Worm (Caenorhabditis elegans): Measurements from ENCODE around the gene Y57G11C.1147.
A peak's percentile ranks its signal among the peaks of the same experiment; 100 is the strongest.

The Y57G11C.1147 gene

DNA sequence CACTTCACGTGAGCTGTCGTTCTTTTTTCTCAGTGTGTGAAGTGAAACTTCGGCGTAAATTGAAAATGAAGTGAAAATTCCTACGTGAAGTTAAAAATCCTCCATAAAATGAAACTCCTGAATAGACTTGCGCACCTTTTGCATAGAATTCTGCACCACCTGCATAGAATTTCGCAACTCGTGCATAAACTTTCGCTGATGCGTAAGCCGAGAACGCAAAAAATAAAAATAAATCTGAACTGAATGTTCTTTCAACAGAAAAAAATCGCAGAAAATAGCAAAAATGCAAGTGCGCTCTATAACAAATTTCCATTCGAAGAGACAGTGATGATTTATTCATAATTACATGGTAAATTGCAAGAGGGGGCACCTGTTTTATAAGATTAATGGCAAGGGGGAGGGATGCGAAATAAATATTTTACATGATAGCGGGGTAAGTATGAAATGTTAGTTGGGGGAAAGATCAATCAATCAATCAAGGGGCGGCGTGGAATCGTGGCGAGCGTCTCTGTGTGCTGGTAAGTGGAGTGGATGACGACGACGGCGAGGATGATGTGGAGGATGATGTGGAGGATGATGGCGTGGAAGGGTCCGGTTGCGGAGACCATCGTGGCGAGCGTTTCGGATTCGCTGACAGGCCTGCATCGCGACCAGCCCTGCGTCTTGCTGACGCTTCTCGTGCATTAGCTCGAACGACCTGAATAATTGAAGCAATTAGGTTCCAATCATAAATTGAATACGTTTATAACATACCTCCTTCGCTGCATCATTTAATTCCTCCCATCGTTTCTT is 23.8 kb downstream of the Y57G11C.1147 start, which contains the start of gene Y57G11C.36:
Gene Y57G11C.36, minus strand, starts transcription at position 502 of the 792 bp plus-strand sequence.
- TF ChIP-seq tab-1 (GFP tag; IDR thresholded peaks at IDR 0.05) (0 out of 2 replicates have a peak, but pooled peaks have one; percentile 18), med-1 (GFP tag; optimal IDR thresholded peaks at IDR 0.05; ENCODE audit: insufficient read depth) (no peak)

DNA sequence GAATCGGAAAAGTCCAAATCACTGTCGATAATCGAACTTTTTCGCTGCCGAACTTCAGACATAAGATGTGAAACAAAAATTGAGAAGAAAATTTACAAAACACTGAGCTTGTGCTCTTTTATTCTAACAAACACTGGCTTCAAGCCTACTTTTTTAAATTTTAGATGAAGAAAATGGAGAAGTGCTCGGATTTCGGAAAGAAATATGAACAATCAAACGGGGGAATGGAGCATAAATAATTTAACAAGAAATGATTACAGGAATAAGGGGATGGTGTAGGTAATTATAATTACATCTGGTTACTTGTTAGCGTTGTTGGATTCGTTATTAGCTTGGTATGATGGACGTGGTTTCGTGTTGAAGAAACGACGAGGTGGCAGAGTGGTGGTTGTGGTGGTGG is 26.0 kb downstream of the Y57G11C.1147 start, which contains the start of gene degl-1:
Gene degl-1, minus strand, starts transcription at position 101 of the 400 bp plus-strand sequence.
- TF ChIP-seq T22C8.4 (GFP tag; IDR thresholded peaks at IDR 0.05) = no peak
- no peak for TF ChIP-seq med-1 (GFP tag; optimal IDR thresholded peaks at IDR 0.05; ENCODE audit: insufficient read depth)
- TF ChIP-seq ztf-29 (GFP tag; IDR thresholded peaks at IDR 0.05) = no peak
- TF ChIP-seq tab-1 (GFP tag; IDR thresholded peaks at IDR 0.05) = no peak
- TF ChIP-seq ztf-23 (GFP tag; IDR thresholded peaks at IDR 0.05) = no peak
- no peak for TF ChIP-seq klf-2 (GFP tag; conservative IDR thresholded peaks at IDR 0.05)

DNA sequence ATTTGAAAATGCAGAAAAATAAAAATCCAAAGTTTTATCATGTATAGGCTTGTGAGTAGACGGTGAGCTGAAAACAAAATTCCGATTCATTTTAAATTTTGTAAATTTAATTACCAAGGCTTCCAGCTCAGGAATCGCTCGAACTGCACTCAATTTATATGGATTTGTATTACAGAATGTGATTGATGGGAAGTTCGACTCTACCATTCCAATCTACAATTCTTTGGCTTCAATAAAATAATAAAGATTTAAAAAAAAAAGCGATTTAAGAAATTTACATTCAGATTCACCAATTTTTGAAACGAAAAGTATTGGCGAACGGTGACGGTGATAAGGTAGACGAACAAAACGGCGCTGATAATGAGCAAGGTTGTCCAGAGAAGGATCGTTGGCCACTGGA is 26.7 kb downstream of the Y57G11C.1147 start:
- TF ChIP-seq T22C8.4 (GFP tag; IDR thresholded peaks at IDR 0.05) = no peak
- no peak for TF ChIP-seq flt-1 (GFP tag; IDR thresholded peaks at IDR 0.05)
- TF ChIP-seq ztf-23 (GFP tag; IDR thresholded peaks at IDR 0.05) = no peak
- TF ChIP-seq tab-1 (GFP tag; IDR thresholded peaks at IDR 0.05) = no peak
- TF ChIP-seq cog-1 (tag; optimal IDR thresholded peaks at IDR 0.05) = no peak
- no peak for TF ChIP-seq ref-1 (GFP tag; conservative IDR thresholded peaks at IDR 0.05)
- TF ChIP-seq med-1 (GFP tag; optimal IDR thresholded peaks at IDR 0.05; ENCODE audit: insufficient read depth) = no peak
- TF ChIP-seq ztf-29 (GFP tag; IDR thresholded peaks at IDR 0.05) = no peak
- no peak for TF ChIP-seq klf-2 (GFP tag; conservative IDR thresholded peaks at IDR 0.05)

DNA sequence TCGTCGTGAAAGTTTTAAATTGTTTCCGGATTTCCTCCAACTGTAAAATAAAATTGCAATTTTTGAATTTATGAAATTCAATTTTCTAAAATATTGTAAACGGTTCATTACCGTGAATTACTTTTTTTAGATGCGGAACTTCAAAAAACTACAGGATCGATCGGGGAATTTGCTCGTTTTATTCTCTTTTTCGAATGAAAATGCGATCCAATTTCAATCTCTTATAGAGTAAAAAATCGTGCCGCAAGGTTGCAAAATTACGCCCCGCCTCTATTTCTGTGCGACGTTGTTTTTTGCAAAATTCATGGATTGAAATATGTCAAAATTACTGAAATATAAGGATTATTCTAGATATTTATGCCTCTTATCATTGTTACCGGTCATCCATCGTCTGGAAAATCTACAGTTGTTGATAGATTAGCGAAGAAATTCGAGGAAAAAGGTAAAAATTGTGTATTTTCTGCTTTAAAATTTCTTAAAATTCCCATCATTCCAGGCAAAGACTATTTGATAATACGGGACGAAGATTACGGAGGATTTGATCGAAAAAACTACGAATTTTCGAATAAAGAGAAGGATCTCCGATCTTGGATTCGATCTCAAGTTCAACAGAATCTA is 28.0 kb downstream of the Y57G11C.1147 start, which contains the start of gene Y57G11C.43:
Gene Y57G11C.43, plus strand, starts transcription at position 224 of the 618 bp plus-strand sequence.
- TF ChIP-seq flt-1 (GFP tag; IDR thresholded peaks at IDR 0.05) (no peak), klf-2 (GFP tag; conservative IDR thresholded peaks at IDR 0.05) (no peak), T22C8.4 (GFP tag; IDR thresholded peaks at IDR 0.05) (no peak), cog-1 (tag; optimal IDR thresholded peaks at IDR 0.05) (no peak), tab-1 (GFP tag; IDR thresholded peaks at IDR 0.05) (no peak), med-1 (GFP tag; optimal IDR thresholded peaks at IDR 0.05; ENCODE audit: insufficient read depth) (no peak), ref-1 (GFP tag; conservative IDR thresholded peaks at IDR 0.05) (no peak)

DNA sequence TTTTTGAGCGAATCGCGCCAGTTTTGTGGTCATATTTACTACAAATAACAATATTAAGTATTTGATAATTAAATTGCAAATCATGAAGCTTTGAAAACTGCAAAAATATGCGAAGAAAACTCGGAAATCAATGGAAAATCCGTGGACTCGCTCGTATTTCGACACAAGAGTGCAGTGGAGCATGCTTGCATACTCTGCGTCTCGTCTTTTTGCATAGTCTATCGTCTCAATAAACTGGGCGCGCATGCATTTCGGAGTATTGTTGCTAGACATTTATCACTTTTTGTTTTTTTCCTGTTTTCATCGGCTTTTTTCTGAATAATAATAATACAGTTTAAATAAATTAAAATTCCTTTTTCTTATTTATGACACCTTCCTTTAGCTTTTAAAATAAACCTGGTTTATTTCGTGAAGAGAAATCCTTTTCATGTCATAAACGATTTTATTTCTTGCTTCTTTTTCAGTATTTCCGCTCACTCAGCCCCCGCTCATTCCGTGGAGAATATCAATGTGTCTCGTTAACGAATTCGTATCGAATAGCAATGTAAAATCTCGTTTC is 29.5 kb downstream of the Y57G11C.1147 start, which contains the start of the genes mrps-7 and Y57G11C.3:
Gene mrps-7, minus strand, starts transcription at position 38 of the 559 bp plus-strand sequence.
Gene Y57G11C.3, plus strand, starts transcription at position 509 of the 559 bp plus-strand sequence.
- TF ChIP-seq ref-1 (GFP tag; conservative IDR thresholded peaks at IDR 0.05) (no peak), cog-1 (tag; optimal IDR thresholded peaks at IDR 0.05) (peak; percentile 73)

DNA sequence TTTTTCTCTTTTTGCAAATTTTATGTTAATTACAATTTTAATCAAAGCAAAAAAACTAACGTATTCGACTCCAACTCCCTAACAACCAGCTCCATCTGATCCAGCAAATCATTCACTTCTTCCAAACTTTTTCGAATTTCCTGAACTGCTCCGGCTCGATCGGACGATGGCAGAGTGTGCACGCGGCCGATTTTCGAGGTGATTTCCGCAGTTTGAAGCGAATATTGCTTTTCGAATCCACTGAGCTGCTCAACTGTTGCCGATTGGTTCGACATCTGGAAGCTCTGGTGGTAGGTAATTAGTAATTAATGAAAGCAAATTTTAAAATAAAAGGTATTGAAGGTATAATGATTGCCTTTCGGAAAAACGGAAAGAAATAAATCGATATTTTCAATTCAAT is 30.9 kb downstream of the Y57G11C.1147 start, which contains the start of gene vti-1:
Gene vti-1, minus strand, starts transcription at position 284 of the 400 bp plus-strand sequence.
- TF ChIP-seq T22C8.4 (GFP tag; IDR thresholded peaks at IDR 0.05) = no peak
- no peak for TF ChIP-seq ztf-23 (GFP tag; IDR thresholded peaks at IDR 0.05)
- TF ChIP-seq ref-1 (GFP tag; conservative IDR thresholded peaks at IDR 0.05) = no peak
- TF ChIP-seq ztf-29 (GFP tag; IDR thresholded peaks at IDR 0.05) = no peak
- TF ChIP-seq klf-2 (GFP tag; conservative IDR thresholded peaks at IDR 0.05) = no peak
- no peak for TF ChIP-seq flt-1 (GFP tag; IDR thresholded peaks at IDR 0.05)
- TF ChIP-seq tab-1 (GFP tag; IDR thresholded peaks at IDR 0.05) = no peak
- no peak for TF ChIP-seq cog-1 (tag; optimal IDR thresholded peaks at IDR 0.05)
- TF ChIP-seq med-1 (GFP tag; optimal IDR thresholded peaks at IDR 0.05; ENCODE audit: insufficient read depth) = no peak

DNA sequence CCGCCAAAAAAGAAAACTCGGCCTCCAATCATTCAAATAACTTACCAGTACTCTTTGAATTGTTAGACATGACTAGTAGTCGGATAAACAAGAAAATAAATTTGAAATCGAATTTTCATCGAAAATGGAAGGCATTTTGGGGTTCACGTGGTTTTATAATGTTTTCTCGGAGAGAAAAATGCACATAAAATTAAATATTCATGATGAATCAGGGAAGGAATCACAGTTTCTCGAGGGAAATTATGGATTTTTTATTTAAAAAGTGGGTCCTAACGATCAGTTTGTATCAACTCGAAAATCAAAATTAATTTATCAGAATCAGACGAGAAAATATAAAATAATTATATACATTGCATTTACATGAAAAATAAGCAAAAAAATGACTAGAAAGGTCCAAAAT is 32.0 kb downstream of the Y57G11C.1147 start, which contains the start of gene Y57G11C.5:
Gene Y57G11C.5, minus strand, starts transcription at position 101 of the 400 bp plus-strand sequence.
- TF ChIP-seq tab-1 (GFP tag; IDR thresholded peaks at IDR 0.05) (no peak), cog-1 (tag; optimal IDR thresholded peaks at IDR 0.05) (no peak), T22C8.4 (GFP tag; IDR thresholded peaks at IDR 0.05) (no peak), ztf-23 (GFP tag; IDR thresholded peaks at IDR 0.05) (no peak), ref-1 (GFP tag; conservative IDR thresholded peaks at IDR 0.05) (no peak), klf-2 (GFP tag; conservative IDR thresholded peaks at IDR 0.05) (no peak), ztf-29 (GFP tag; IDR thresholded peaks at IDR 0.05) (no peak), flt-1 (GFP tag; IDR thresholded peaks at IDR 0.05) (no peak), med-1 (GFP tag; optimal IDR thresholded peaks at IDR 0.05; ENCODE audit: insufficient read depth) (no peak)

DNA sequence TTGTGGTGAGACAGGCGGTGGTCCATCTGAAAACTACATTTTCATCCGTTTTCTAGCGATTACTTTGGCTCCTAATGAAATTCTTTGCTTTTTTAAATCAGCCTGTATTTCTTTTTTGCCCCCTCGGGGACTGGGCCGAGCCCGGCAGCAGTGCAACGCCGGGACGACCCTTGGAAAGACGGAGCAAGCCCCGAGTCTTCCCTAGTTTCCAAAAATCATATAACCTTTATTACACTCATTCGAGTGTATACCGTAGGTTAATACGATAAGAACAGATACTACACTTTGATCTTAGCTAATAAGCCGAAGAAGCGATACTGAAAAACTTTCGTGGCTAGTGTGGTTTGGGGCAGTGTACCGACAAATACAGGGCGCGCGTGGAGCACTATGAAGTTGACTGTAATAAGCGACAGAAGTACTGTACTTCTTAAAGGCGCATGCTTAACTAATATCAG is 32.6 kb downstream of the Y57G11C.1147 start:
- no peak for TF ChIP-seq flt-1 (GFP tag; IDR thresholded peaks at IDR 0.05)
- no peak for TF ChIP-seq ztf-23 (GFP tag; IDR thresholded peaks at IDR 0.05)
- no peak for TF ChIP-seq T22C8.4 (GFP tag; IDR thresholded peaks at IDR 0.05)
- no peak for TF ChIP-seq ref-1 (GFP tag; conservative IDR thresholded peaks at IDR 0.05)
- TF ChIP-seq tab-1 (GFP tag; IDR thresholded peaks at IDR 0.05) = no peak
- no peak for TF ChIP-seq ztf-29 (GFP tag; IDR thresholded peaks at IDR 0.05)
- TF ChIP-seq cog-1 (tag; optimal IDR thresholded peaks at IDR 0.05) = no peak

DNA sequence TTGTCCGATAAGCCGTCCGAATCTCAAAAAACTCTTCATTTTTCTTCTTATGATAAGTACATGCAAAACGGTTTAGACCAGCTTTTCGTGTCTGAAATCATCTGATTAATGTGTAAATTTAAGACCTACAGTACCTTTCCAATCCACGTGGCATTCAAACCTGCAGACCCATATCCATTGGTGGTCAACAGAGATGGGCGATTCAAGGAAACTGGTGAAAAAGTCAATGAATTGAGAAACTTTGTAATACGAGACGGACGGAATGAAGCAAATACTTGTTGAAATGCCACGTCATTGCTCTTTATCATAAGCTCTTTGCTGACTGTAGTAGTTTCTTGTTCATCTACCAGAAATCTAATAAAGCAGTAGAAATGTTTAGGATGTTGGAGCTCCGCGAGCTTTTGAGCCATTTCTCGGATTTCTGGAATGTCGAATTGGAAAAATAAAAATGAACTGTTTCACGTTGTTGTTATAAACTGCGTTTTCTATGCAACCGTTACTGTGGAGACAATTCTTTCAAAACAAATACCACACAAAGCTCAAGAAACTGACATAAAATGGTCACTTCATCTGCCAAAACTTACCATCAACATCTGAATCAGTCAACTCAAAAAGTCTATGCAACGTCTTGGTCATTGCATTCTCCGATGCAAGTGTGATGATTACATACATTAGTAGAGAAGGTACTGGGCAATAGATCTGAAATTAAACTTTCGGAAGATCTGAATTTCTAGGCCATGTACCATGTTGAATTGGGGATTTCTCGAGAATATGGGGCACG is 33.2 kb downstream of the Y57G11C.1147 start:
- TF ChIP-seq med-1 (GFP tag; optimal IDR thresholded peaks at IDR 0.05; ENCODE audit: insufficient read depth) (no peak), ztf-29 (GFP tag; IDR thresholded peaks at IDR 0.05) (no peak), tab-1 (GFP tag; IDR thresholded peaks at IDR 0.05) (no peak), ref-1 (GFP tag; conservative IDR thresholded peaks at IDR 0.05) (no peak), klf-2 (GFP tag; conservative IDR thresholded peaks at IDR 0.05) (no peak), T22C8.4 (GFP tag; IDR thresholded peaks at IDR 0.05) (no peak), flt-1 (GFP tag; IDR thresholded peaks at IDR 0.05) (no peak), ztf-23 (GFP tag; IDR thresholded peaks at IDR 0.05) (no peak), cog-1 (tag; optimal IDR thresholded peaks at IDR 0.05) (no peak)

Data from whole organism, midembryonic.